Worm (Caenorhabditis elegans) whole organism, dauer: ENCODE measurements around the gene nhr-7.

Experiments used
- unc-62 ChIP-seq: sonication (generic microtip); optimal IDR thresholded peaks from 2 replicates; lab custom pipeline; 2017; ENCODE audit warnings: missing biosample characterization, missing genetic modification reagents, missing genetic modification characterization

nhr-7 gene

DNA sequence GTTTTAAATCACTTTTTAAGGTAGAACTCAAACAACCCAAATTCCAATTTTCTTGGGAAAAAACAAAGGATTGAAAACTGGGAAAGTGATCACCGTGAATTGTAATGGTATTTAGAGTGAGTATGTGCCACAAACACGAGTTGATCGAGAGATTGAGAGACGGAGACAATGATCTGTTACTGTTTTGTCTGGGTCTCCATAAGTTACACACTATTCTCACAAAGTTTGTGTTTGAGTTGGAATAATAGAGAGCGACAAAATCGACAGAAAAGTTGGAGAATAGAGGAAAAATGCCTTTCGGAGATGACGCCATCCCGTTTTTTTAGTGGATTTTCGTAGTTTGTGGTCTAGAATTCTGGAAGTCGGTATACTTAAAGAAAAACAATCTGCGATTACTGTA, at the start of gene nhr-7:
Gene nhr-7 (minus strand): TSS at position 101 of the 400 bp plus-strand sequence.
- TF ChIP-seq unc-62 (GFP tag; lab: Kevin White, UChicago): no peak

DNA sequence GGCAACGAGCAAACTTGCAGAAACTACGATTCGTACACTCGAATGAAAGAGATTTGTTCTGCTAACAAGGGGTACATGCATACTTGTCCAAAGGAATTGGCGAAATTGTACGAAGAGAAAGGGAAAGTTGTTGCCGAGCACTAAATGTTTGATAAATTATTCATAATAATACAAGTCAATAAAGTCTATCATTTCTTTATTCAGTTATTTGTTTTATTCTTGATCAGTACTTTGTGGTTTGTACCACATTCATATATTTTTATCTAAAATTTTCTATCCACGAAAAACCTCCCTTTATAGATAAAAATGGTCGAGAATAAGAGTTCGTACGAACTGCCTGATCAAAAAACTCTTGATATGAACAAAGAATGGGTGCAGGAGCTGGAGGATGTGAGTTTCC, 49.3 kb upstream of the nhr-7 start, which contains the start of gene edg-1:
Gene edg-1 (plus strand): TSS at position 301 of the 400 bp plus-strand sequence.
- TF ChIP-seq unc-62 (GFP tag; lab: Kevin White, UChicago): no peak

DNA sequence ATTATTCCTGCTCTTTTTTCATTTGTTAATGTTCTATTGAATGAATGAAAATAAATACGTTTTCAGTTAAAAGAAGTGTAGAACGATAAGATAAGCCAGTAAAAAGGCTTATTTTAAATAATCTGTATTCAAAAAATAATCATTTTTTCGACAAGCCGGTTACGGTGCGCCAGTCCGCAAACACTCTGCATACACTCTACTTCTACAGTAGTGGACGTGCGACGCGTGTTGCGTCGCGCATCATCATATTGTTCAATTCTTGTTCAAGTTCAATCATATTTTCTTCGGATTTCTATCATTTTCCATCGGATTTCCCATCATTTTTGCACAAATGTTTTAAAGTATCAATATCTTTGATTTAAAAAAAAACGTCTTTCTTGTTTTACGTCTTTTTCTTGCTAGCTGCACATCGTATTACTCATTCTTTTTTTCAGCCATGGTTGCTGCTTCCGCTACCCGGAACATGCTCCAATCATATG, 48.8 kb upstream of the nhr-7 start, which contains the start of gene B0035.18:
Gene B0035.18 (plus strand): TSS at position 429 of the 479 bp plus-strand sequence.
- TF ChIP-seq unc-62 (GFP tag; lab: Kevin White, UChicago): no peak

DNA sequence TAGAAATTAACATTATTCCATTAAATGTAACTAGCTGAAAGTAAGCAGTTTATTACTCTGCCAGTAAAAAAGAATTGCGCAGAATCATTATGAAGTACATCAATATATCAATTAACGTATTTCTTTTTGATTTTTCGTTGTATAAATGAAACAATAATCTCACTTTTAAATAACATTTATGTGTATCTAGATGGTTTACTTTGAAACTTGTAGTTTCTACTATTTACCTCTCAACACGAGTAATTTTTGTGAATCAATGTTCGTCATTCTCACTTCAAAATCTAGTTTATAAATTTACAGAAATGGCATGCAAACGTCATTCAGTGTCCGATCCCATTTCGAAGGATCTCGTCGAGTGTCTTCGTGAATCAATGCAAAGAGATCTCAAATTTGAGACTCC, 46.0 kb upstream of the nhr-7 start, which contains the start of gene gspd-1:
Gene gspd-1 (plus strand): TSS at position 301 of the 400 bp plus-strand sequence.
- TF ChIP-seq unc-62 (GFP tag; lab: Kevin White, UChicago): no peak

DNA sequence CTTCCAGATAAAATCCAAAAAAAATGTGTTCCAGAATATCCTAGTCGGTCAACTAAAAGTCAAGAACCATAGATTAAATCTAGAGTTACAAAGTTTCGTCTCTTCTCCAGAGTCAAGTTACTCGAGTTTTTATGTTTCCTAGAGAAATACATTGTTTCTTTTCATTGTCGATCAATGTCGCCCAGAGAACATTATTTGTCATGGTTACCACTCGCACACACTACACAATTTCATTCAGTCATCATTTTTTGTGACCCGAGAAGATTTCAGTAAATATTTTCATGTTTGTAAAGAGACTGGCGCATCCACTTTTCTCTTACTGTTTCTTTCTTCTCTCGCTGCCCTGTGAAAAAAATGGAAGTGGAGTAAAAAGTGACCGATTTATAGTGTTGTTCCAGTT, 45.5 kb upstream of the nhr-7 start:
- no peak for TF ChIP-seq unc-62 (GFP tag; lab: Kevin White, UChicago)

DNA sequence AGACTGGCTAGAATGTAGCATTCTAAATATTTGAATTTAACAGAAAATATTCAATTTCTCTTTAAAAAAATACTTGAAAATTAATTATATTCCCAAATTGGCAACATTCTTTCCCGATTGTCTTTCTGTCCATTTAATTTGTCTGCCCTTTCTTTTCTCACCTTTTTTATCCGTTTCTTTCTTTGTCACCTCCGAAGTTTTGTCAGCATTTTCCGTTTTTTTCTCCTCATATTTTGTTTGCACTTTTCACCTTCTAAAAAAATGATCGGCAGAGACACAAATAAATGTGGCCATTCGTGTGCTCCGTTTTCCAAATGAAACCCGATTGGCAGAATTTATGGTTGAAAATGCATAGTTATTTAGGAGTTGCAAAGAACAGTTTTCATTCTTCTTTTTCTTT, 44.9 kb upstream of the nhr-7 start:
- no peak for TF ChIP-seq unc-62 (GFP tag; lab: Kevin White, UChicago)

DNA sequence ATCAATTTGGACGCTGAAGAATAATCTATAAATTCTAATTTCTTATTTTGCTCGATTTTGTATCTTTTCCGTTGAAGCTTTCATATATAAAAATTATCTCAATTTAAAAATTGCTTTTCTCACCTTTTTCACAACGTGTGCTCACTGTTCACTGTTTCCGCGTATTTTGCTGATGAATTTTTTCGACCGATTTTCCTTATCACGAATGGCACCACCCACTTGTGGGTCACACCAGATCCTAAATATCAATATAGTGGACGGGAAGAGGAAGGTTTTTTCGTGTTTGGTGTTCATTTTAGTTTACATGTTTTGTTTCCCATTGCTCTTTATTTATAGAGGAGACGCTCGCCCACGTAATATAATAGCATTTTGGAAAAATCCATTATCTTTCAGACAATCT, 44.5 kb upstream of the nhr-7 start:
- no peak for TF ChIP-seq unc-62 (GFP tag; lab: Kevin White, UChicago)

DNA sequence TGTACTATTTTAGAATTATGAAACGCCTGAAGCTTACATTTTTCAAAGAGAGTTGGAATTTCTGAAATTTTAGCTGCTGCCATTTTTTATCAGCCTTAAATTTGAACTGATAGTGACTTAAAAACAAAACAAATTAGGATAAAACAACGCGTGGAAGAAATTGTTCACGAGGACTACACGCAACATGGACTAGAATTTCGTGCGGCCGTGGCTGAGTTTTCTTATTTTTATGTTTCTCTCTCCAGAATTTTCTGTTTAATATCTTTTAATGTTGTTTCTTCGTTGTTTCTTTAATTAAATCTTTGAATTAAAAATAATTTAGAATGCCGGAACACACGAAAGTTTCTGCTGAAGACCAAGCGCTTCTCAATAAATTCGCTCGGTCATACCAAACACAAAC, 43.7 kb upstream of the nhr-7 start, which contains the start of the genes B0035.3, B0035.22 and pfd-4:
Gene B0035.3 (minus strand): TSS at position 114 of the 400 bp plus-strand sequence.
Gene B0035.22 (plus strand): TSS at position 269 of the 400 bp plus-strand sequence.
Gene pfd-4 (plus strand): TSS at position 323 of the 400 bp plus-strand sequence.
- no peak for TF ChIP-seq unc-62 (GFP tag; lab: Kevin White, UChicago)

DNA sequence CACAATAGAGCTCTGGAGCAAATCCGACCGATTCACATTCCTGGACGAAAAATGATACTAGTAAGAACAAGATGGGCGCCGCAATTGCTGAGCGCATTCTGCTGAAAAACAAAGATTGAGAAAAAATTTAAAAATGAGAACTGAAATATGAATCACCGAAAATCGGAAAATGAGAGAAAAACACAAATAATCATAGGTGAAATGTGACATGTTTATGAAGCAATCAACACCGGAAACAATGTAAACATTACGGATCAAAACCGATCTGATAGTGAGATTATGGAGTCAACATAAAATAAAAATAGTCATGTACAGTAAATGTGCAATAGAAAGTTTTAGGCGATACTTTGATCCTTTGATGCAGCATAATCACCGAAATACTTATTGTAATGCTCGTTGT, 42.7 kb upstream of the nhr-7 start, which contains the start of gene dnj-2:
Gene dnj-2 (minus strand): TSS at position 101 of the 400 bp plus-strand sequence.
- TF ChIP-seq unc-62 (GFP tag; lab: Kevin White, UChicago): no peak

DNA sequence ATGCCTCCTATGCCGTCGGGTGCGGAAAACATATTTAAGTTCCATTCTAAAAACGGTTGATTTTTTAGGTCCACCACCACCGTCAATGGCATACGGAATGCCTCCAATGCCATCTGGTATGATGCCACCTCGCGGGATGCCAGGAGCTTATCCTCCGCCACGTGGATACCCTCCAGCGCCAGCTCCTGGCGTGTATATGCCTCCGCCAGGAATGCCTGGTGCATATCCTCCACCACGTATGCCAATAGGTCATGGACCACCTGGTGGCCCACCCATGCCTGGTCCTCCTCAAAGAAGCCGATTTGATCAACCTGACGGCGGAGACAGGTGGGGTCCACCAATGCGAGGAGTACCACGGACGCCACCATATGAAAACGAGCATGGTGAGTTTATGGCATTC, 40.3 kb upstream of the nhr-7 start:
- no peak for TF ChIP-seq unc-62 (GFP tag; lab: Kevin White, UChicago)

DNA sequence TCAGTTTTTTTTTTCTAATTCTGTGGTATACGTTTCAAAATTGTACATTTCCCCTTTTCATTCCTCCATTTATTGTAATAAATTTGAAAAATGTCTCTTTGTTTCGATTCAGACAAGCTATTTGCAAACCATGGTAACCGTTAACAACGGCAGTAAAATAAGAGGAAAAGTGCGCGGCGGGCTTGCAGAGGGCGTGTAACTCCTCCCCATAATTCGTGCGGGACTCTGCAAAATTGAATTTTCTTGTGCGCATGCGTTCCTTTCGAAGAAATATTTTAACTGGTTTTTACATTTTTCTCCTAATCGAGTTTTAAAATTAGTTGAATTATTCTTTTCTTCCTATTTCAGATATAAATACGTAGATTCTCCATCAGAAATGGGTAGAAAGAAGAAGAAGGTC, 39.5 kb upstream of the nhr-7 start, which contains the start of gene znf-207:
Gene znf-207 (plus strand): TSS at position 349 of the 400 bp plus-strand sequence.
- no peak for TF ChIP-seq unc-62 (GFP tag; lab: Kevin White, UChicago)

DNA sequence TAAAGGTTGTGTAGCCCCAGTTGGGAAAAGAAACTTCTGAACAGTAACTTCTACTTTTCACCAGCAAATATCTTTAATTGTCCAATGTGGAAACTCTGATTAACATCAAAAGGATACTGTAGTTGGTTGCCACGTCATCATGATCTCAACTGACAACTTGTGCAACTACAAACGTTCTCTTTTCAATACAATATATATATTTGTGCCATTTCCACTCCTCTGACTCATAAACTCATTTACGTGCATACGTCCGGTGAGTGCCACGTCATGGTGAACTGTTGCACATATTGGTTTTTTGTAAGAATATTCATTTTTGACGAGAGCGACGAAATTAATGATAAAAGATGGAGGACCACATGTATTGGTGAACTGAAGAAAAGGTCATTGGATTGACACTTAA, 36.6 kb upstream of the nhr-7 start:
- no peak for TF ChIP-seq unc-62 (GFP tag; lab: Kevin White, UChicago)

DNA sequence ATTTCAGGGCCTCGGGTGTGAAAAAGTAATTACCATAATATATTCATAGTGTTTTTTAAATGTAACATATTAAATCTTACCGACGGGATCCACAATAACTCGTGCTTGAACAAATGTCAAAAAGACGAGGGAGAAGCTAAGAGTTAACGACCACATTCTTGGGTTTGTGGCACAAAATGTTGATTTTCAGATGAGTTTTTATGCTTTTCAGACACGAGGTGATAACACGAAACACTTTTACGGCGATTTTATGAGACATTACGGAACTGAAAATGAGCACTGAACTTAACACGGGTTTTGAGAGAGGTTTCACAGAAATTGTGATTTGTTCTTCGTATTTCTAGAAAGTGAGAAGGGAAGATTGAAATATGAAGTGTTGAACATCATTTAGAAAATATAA, 35.4 kb upstream of the nhr-7 start, which contains the start of gene B0035.13:
Gene B0035.13 (minus strand): TSS at position 173 of the 400 bp plus-strand sequence.
- TF ChIP-seq unc-62 (GFP tag; lab: Kevin White, UChicago): no peak

DNA sequence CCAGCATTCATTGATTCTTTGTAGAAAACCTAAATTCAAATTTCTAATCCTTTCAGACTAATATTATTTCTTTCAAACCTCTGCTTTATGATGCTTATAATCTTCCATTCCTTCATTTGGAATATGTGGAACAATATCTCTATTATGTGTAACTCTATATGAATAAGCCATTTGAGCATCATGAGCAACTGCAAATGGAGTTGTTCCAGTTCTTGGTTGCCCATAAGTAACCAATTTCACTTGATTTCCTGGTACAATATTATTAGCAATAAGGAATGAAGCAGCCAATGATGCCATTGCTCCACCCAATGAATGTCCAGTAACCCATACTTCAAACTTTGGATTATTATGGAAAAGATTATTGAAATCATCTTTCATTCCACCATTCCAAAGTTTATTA, 33.8 kb upstream of the nhr-7 start:
- TF ChIP-seq unc-62 (GFP tag; lab: Kevin White, UChicago): no peak

DNA sequence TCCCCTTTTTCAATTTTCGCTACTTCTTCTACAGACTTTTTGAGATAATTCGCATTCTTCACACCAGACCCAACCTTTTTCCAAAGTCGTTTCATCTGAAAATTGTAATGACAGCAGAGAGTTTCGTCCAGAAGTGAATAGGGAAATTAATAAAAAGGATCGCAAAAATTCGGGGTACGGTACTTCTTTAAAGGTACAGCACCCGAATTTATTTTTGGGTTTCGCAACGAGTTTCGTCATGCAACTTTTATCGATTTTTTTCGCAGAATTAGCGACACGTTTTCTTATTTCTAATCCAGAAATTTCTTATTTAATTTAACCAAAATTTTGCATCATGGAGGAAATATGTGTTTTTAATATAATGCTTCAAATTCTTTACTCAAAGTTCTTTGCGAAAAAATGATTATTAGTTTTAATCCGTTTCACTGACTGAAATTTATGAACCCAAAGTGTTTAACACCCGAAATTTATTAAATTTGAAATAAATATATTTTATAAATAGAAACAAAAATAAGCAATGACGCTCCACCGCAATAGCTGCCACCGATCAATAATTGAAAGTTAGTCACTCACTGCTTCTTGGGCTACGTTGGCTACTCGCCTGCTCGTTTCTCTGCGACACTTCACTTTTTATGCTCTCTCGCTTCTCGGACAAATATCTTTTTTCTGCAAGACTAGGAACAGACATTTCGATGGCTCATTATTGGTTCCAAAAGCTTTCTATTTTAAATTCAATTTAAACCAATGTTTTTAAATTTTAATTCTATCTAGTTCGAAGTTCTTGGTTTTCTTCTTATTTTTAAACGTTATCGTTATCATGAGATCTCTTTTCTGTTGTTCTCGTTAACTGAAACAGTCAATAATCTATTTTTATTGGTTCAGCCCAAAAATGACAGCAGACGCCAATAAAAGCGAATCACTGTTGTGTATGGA, 27.3 kb upstream of the nhr-7 start, which contains the start of the genes B0035.15 and dnj-1:
Gene B0035.15 (minus strand): TSS at position 99 of the 933 bp plus-strand sequence.
Gene dnj-1 (plus strand): TSS at position 883 of the 933 bp plus-strand sequence.
- no peak for TF ChIP-seq unc-62 (GFP tag; lab: Kevin White, UChicago)

DNA sequence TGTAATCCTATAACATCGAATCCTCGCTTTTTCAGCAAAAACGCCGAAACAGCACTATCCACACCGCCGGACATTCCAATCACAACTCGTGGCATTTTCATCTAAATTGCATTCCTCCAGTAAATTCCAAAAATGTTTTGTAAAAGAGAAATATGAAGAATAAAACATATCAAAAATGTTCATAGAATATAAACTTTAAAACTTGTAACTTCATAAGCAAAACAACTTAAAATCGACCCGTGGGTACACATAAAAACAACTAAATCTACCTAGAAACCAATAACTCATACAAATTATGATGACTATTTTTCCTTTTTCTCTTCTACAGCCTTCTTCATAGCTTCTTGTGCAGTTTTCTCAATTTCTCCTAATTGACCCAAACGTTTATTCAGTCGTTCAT, 25.6 kb upstream of the nhr-7 start, which contains the start of gene mttu-1:
Gene mttu-1 (minus strand): TSS at position 101 of the 400 bp plus-strand sequence.
- TF ChIP-seq unc-62 (GFP tag; lab: Kevin White, UChicago): no peak
